Fruit fly (Drosophila melanogaster) whole organism: ENCODE data around the gene mid.

ENCODE experiments used
- CG8478 ChIP-seq: fragments of >200 bp; optimal IDR thresholded peaks from 2 replicates; lab custom pipeline; 2018; ENCODE audit warnings: inconsistent platforms
- EcR ChIP-seq, 2 experiments: fragments of >200 bp; optimal IDR thresholded peaks; 2 replicates each; lab custom pipeline; 2017; ENCODE audit warnings: missing biosample characterization in 2 of 2, missing genetic modification characterization in 2 of 2, missing genetic modification reagents in 2 of 2
- pan ChIP-seq: fragments of >200 bp; optimal IDR thresholded peaks from 2 replicates; lab custom pipeline; 2017

DNA sequence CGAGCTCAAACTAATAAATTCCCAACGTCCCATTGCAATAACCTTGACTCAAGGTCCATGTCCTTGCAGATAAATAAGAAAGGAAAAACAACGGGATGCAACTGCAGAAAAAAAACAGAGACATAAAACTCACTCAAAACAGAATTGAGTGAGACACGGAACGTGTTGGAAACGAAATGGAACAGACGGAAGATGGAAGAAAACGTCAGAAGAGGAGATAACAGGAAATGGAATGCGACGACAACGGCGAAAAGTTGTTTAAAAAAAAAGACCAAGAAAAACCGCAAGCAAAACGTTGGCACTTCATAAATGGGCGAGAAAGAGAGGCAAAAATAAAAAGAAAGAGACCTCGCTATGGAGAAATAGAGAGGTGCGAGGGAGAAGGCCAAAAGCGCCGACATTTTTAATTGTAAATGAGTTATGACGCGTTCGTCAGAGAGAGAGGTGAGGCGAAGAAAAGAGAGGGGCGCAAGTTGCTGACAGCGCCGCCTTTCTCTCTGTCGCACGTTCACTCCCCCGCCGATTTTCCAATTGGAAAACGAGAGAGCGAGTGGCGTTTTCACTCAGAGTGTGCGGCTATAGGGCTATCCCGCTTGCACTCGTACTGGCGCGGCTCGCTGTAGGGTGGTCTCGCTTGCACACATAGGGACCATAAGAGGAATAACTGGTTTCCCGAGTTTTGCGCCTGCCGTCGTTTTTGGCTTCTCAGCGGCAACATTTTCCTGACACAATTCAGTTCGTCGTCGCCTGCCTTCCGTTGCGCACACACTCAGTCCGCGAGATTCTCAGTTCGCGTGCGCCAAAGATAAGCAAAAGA, at the start of gene mid:
- TF ChIP-seq pan (no peak), CG8478 (lab: Kevin White, UChicago) (peak; percentile 98), EcR (GFP tag; optimal IDR thresholded peaks at IDR 0.05; lab: Kevin White, UChicago) (no peak)
